Worm (Caenorhabditis elegans) whole organism, midembryonic: ENCODE measurements around the gene ttr-31.

Experiments
- T22C8.4 ChIP-seq: fragments of 200-800 bp; sonication (Bioruptor generic); IDR thresholded peaks from 2 replicates; pipeline ENCODE4 v1.3.6; 2022; ENCODE audit warnings: missing genetic modification characterization, missing compliant biosample characterization
- cog-1 ChIP-seq: sonication (generic microtip); optimal IDR thresholded peaks from 2 replicates; lab custom pipeline; 2016; ENCODE audit warnings: missing genetic modification characterization, missing compliant biosample characterization
- flt-1 ChIP-seq: fragments of 200-800 bp; sonication (Bioruptor generic); IDR thresholded peaks from 2 replicates; pipeline ENCODE4 v1.3.6; 2022; ENCODE audit warnings: missing genetic modification characterization, missing compliant biosample characterization
- klf-2 ChIP-seq: fragments of 200-800 bp; sonication (Bioruptor generic); conservative IDR thresholded peaks from 2 replicates; pipeline ENCODE4 v1.3.6; 2022; ENCODE audit warnings: missing genetic modification reagents, missing genetic modification characterization, missing compliant biosample characterization
- med-1 ChIP-seq: sonication (generic microtip); optimal IDR thresholded peaks from 2 replicates; lab custom pipeline; 2017; ENCODE audit warnings: missing genetic modification characterization, mild to moderate bottlenecking, missing compliant biosample characterization, antibody characterized with exemption, missing genetic modification reagents; ENCODE audit not compliant: insufficient read depth
- ref-1 ChIP-seq: fragments of 200-800 bp; sonication (Bioruptor generic); conservative IDR thresholded peaks from 2 replicates; pipeline ENCODE4 v1.3.6; 2022; ENCODE audit warnings: missing genetic modification reagents, missing genetic modification characterization, missing compliant biosample characterization
- tab-1 ChIP-seq: fragments of 200-800 bp; sonication (Bioruptor generic); IDR thresholded peaks from 2 replicates; pipeline ENCODE4 v1.3.6; 2022; ENCODE audit warnings: missing genetic modification characterization, missing compliant biosample characterization
- ztf-23 ChIP-seq: fragments of 200-800 bp; sonication (Bioruptor generic); IDR thresholded peaks from 2 replicates; pipeline ENCODE4 v1.3.6; 2022; ENCODE audit warnings: missing genetic modification reagents, missing genetic modification characterization, missing compliant biosample characterization
- ztf-29 ChIP-seq: fragments of 200-800 bp; sonication (Bioruptor generic); IDR thresholded peaks from 2 replicates; pipeline ENCODE4 v1.3.6; 2022; ENCODE audit warnings: missing genetic modification reagents, missing genetic modification characterization, missing compliant biosample characterization

ttr-31 gene

DNA sequence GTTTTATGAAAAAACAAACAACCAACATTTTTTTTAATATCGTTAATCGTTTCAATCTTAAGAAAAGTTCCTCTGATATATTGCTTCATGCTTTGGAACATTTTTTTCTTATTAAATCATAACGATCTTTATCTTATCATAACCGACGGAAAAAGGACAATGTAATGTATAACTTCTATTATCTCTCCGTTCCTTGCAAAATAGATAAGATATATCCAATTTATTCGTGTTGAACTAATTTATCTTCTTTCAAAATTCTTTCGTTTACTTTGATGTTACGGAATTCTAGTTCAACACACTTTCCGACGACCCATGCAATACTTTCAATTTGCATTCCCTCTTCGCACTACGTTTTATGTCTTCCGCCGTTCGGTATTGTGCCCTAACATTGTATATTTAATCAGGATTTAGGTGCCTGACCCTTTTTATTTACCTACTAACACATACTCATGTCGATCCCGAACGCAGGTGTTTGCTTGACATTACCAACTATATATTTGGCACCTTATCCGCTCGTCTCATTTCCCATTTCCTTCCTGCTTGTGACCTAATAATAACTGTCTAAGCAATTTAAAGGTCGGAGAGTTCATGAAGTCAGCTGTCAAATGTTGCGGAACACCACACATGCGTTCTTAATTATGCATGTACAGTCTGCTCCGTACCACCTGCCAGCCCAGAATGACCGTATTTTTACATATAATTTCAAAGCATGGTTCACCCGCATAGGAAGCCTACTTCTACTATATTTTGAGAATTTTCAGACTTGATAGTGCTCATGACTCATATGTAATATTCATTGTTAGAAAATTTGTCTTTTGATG is 17.3 kb downstream of the ttr-31 start:
- TF ChIP-seq cog-1 (tag; lab: Kevin White, UChicago) (no peak), ztf-23 (no peak), flt-1 (GFP tag; lab: Robert Waterston, UW) (no peak), T22C8.4 (GFP tag; lab: Robert Waterston, UW) (no peak), tab-1 (GFP tag; lab: Robert Waterston, UW) (no peak), med-1 (GFP tag; lab: Kevin White, UChicago) (no peak), ztf-29 (GFP tag; lab: Robert Waterston, UW) (no peak), ref-1 (no peak), klf-2 (GFP tag; lab: Robert Waterston, UW) (no peak)

DNA sequence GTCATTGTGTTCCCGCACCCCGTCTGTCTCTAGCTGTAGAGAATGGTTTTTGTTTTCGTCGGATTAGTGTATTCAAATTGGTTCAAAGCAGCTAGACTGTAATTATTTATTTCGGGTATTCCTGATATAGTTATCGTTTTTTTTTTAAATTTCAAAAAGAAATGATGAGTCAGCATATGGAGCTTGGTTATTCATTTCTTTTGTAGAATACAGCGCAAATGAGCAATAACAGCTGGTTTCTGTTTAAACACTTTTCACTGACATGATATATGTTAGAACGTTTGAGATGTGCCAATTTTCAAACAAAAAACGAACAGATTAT is 18.0 kb downstream of the ttr-31 start:
- TF ChIP-seq cog-1 (tag; lab: Kevin White, UChicago) (no peak), ref-1 (no peak), T22C8.4 (GFP tag; lab: Robert Waterston, UW) (no peak), ztf-29 (GFP tag; lab: Robert Waterston, UW) (no peak), tab-1 (GFP tag; lab: Robert Waterston, UW) (no peak), ztf-23 (no peak), klf-2 (GFP tag; lab: Robert Waterston, UW) (no peak)

- TF ChIP-seq flt-1 (GFP tag; lab: Robert Waterston, UW), result peak; percentile 68
- peak; percentile 34 for TF ChIP-seq cog-1 (tag; lab: Kevin White, UChicago)
- no peak for TF ChIP-seq T22C8.4 (GFP tag; lab: Robert Waterston, UW)
Measured at ce11 chrX:10990159-10990854, 18.5 kb downstream of the ttr-31 start.

- TF ChIP-seq klf-2 (GFP tag; lab: Robert Waterston, UW), result no peak
- no peak for TF ChIP-seq cog-1 (tag; lab: Kevin White, UChicago)
- TF ChIP-seq flt-1 (GFP tag; lab: Robert Waterston, UW), result no peak
- no peak for TF ChIP-seq ztf-23
- no peak for TF ChIP-seq ref-1
- TF ChIP-seq med-1 (GFP tag; lab: Kevin White, UChicago), result no peak
- TF ChIP-seq ztf-29 (GFP tag; lab: Robert Waterston, UW), result no peak
- no peak for TF ChIP-seq tab-1 (GFP tag; lab: Robert Waterston, UW)
- no peak for TF ChIP-seq T22C8.4 (GFP tag; lab: Robert Waterston, UW)
Measured at ce11 chrX:10989286-10989685, 19.6 kb downstream of the ttr-31 start.

- TF ChIP-seq med-1 (GFP tag; lab: Kevin White, UChicago) (no peak), cog-1 (tag; lab: Kevin White, UChicago) (no peak), ztf-29 (GFP tag; lab: Robert Waterston, UW) (no peak), klf-2 (GFP tag; lab: Robert Waterston, UW) (no peak)
Measured at ce11 chrX:10982051-10982450, 26.8 kb downstream of the ttr-31 start, which contains the start of gene ver-4. TSS of gene ver-4 (plus strand) at chrX:10982351.

DNA sequence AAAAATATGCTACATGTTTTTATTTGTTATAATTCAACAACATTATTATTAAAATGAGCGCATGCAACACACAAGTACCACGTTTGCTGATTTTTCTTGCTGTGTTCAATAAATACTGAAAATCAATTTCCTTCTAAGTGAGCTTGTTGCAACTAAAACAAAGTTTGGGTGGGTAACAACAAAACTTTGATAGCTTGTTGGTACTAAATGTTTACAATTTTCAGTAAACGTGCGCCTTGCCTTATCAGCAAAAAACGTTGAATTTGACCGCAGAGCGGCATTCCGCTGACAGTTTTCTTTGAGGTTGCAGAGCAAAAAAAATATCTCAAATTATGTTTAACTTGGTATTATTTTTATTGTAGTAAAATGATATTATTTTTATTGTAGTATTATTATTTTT is 27.5 kb downstream of the ttr-31 start:
- TF ChIP-seq ztf-23, result no peak
- TF ChIP-seq cog-1 (tag; lab: Kevin White, UChicago), result no peak

- no peak for TF ChIP-seq med-1 (GFP tag; lab: Kevin White, UChicago)
- no peak for TF ChIP-seq flt-1 (GFP tag; lab: Robert Waterston, UW)
- no peak for TF ChIP-seq cog-1 (tag; lab: Kevin White, UChicago)
- no peak for TF ChIP-seq ztf-29 (GFP tag; lab: Robert Waterston, UW)
- no peak for TF ChIP-seq klf-2 (GFP tag; lab: Robert Waterston, UW)
- no peak for TF ChIP-seq ztf-23
- no peak for TF ChIP-seq T22C8.4 (GFP tag; lab: Robert Waterston, UW)
Measured at ce11 chrX:10979186-10979585, 29.7 kb downstream of the ttr-31 start, which contains the start of gene pxn-2. TSS of gene pxn-2 (minus strand) at chrX:10979286.

DNA sequence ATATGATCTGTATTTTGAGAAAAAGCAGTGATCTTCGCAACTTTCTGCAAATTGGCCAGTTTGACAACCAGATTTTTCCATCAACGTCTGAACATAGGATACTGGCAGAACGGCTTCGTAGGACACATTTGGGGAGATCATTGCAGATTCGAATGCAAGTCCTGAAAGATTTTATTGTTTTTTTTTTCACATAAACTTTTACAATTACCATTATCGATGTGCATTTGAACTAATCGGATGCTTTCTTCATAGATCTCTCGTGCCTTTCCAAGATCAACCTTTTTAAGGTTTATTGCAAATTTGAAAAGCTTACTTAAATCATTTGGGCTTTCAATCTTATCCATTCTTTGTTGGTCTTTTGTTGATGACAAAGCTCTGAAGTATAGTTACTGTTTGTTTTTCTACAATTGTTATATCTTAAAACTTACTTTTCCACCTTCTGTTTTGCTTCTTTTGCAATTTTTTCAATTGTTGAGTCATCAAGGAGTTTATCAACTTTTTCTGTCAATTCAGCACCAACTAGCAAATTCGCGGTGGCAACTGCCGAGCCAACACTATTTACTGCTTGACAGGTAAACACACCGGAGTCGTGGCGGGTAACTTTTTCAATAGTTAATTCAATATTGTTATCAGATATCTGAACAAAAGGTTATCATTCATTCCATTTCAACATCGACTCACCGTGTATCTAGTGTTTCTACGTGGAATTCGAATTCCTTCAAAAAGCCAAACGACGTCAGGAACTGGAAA is 32.2 kb downstream of the ttr-31 start:
- TF ChIP-seq ztf-23 (no peak), ref-1 (no peak), med-1 (GFP tag; lab: Kevin White, UChicago) (no peak)

- no peak for TF ChIP-seq tab-1 (GFP tag; lab: Robert Waterston, UW)
- no peak for TF ChIP-seq cog-1 (tag; lab: Kevin White, UChicago)
- no peak for TF ChIP-seq ref-1
- no peak for TF ChIP-seq klf-2 (GFP tag; lab: Robert Waterston, UW)
- TF ChIP-seq ztf-29 (GFP tag; lab: Robert Waterston, UW), result no peak
- no peak for TF ChIP-seq ztf-23
- no peak for TF ChIP-seq flt-1 (GFP tag; lab: Robert Waterston, UW)
- TF ChIP-seq med-1 (GFP tag; lab: Kevin White, UChicago), result no peak
- no peak for TF ChIP-seq T22C8.4 (GFP tag; lab: Robert Waterston, UW)
Measured at ce11 chrX:10971118-10971517, 37.7 kb downstream of the ttr-31 start.
